Worm (Caenorhabditis elegans): ENCODE results near the gene fut-2.

DNA sequence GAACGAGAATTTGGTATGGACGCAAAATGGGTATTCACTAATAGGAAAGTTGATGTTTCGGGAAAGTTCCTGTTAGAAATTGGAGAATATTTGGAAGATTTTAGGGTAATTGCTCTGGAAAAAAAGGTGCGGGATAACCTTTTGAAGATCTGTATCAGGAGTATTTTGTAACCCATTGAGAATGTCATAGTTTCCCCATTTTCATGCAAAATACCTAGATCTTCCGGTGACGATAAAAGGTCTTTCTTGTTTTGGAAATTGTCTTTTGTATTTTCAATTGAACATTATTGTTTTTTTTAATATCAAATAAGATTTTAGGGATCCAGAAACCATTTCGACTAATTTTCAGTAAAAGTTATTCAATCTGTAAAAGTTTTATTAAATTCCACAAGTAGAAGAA, 14.1 kb downstream of the fut-2 start, which contains the start of gene spp-19:
- TF ChIP-seq nhr-77 (tag; optimal IDR thresholded peaks at IDR 0.05), result no peak
- no peak for TF ChIP-seq sma-9 (GFP tag; optimal IDR thresholded peaks at IDR 0.05)
- TF ChIP-seq sma-9 (tag; optimal IDR thresholded peaks at IDR 0.05), result no peak
- TF ChIP-seq mdl-1 (tag; optimal IDR thresholded peaks at IDR 0.05), result no peak
- TF ChIP-seq nhr-12 (tag; optimal IDR thresholded peaks at IDR 0.05), result no peak
- no peak for TF ChIP-seq nhr-23 (tag; optimal IDR thresholded peaks at IDR 0.05)

Data from whole organism, L2 larva.